Worm (Caenorhabditis elegans): ENCODE measurements around the gene C17B7.4.

- TF ChIP-seq ztf-26 (tag; optimal IDR thresholded peaks at IDR 0.05) (no peak), mes-4 (tag; optimal IDR thresholded peaks at IDR 0.05) (no peak)
Observed at ce11 chrV:3362475-3362874, 23.4 kb downstream of the C17B7.4 start, which contains the start of gene C04E12.4.

Measured in whole organism, young adult.